Fruit fly (Drosophila melanogaster): Measurements from ENCODE around the gene Sas10.

The Sas10 gene

dm6 chrX:5285835-5286234 is 31.4 kb upstream of the Sas10 start (continued):
- peak; percentile 10 for TF ChIP-seq Oli (tag; optimal IDR thresholded peaks at IDR 0.05)
- TF ChIP-seq CG13424 (tag; optimal IDR thresholded peaks at IDR 0.05), result peak; percentile 70
- TF ChIP-seq PHDP (tag; optimal IDR thresholded peaks at IDR 0.05), result peak; percentile 24
- peak; percentile 70 for TF ChIP-seq Ada2b (GFP tag; IDR thresholded peaks at IDR 0.05)
- no peak for TF ChIP-seq Camta (GFP tag; optimal IDR thresholded peaks at IDR 0.05)
- no peak for TF ChIP-seq cg (GFP tag; optimal IDR thresholded peaks at IDR 0.05)
- peak; percentile 40; the same call in 1 of the 2 replicates for TF ChIP-seq Ptx1 (GFP tag; IDR thresholded peaks at IDR 0.05)
- peak; percentile 64 for TF ChIP-seq Rfx (GFP tag; IDR thresholded peaks at IDR 0.05)
- peak; percentile 31 for TF ChIP-seq unpg (GFP tag; optimal IDR thresholded peaks at IDR 0.05)
- TF ChIP-seq sisA (GFP tag; IDR thresholded peaks at IDR 0.05), result peak; percentile 54
- peak; percentile 10 for TF ChIP-seq org-1 (GFP tag; optimal IDR thresholded peaks at IDR 0.05)
- TF ChIP-seq Hr51 (GFP tag; optimal IDR thresholded peaks at IDR 0.05), result peak in 1 of 2 experiments; percentile 49
- TF ChIP-seq dpn (GFP tag; optimal IDR thresholded peaks at IDR 0.05), result peak; percentile 18 to 34
- TF ChIP-seq CG2712 (tag; optimal IDR thresholded peaks at IDR 0.05), result peak; percentile 49
- no peak for TF ChIP-seq CG4282 (GFP tag; optimal IDR thresholded peaks at IDR 0.05)
- no peak for TF ChIP-seq CG6683 (GFP tag; optimal IDR thresholded peaks at IDR 0.05)
- TF ChIP-seq gcm (GFP tag; optimal IDR thresholded peaks at IDR 0.05), result no peak
- peak; percentile 35 for TF ChIP-seq CG9932 (GFP tag; IDR thresholded peaks at IDR 0.05)
- peak; percentile 32 for TF ChIP-seq cwo (GFP tag; optimal IDR thresholded peaks at IDR 0.05)
- peak; percentile 54 for TF ChIP-seq HLH3B (GFP tag; IDR thresholded peaks at IDR 0.05)
- TF ChIP-seq Fer1 (GFP tag; optimal IDR thresholded peaks at IDR 0.05), result peak; percentile 68
- peak; percentile 64 for TF ChIP-seq CG10979 (tag; optimal IDR thresholded peaks at IDR 0.05)
- no peak for TF ChIP-seq schlank (tag; optimal IDR thresholded peaks at IDR 0.05)
- TF ChIP-seq CG9727 (GFP tag; optimal IDR thresholded peaks at IDR 0.05), result peak; percentile 74
- TF ChIP-seq CG16813 (GFP tag; IDR thresholded peaks at IDR 0.05; ENCODE audit: partially characterized antibody), result no peak
- TF ChIP-seq ttk (GFP tag; IDR thresholded peaks at IDR 0.05), result peak; percentile 34; the same call in 1 of the 2 replicates
- no peak for TF ChIP-seq GATAe (GFP tag; conservative IDR thresholded peaks at IDR 0.05)
- no peak for TF ChIP-seq CG9797 (GFP tag; optimal IDR thresholded peaks at IDR 0.05)
- TF ChIP-seq CG2889 (GFP tag; IDR thresholded peaks at IDR 0.05), result no peak
- TF ChIP-seq CG30431 (GFP tag; optimal IDR thresholded peaks at IDR 0.05), result peak; percentile 3
- peak; percentile 20 for TF ChIP-seq Myb (GFP tag; optimal IDR thresholded peaks at IDR 0.05)
- peak; percentile 2 for TF ChIP-seq B-H2 (GFP tag; optimal IDR thresholded peaks at IDR 0.05)
- peak; percentile 6 for TF ChIP-seq Side (GFP tag; optimal IDR thresholded peaks at IDR 0.05)
- peak; percentile 32; the same call in 1 of the 2 replicates for TF ChIP-seq lmd (GFP tag; IDR thresholded peaks at IDR 0.05)
- TF ChIP-seq Meics (GFP tag; optimal IDR thresholded peaks at IDR 0.05), result peak; percentile 54
- peak; percentile 47 for TF ChIP-seq CG15514 (GFP tag; optimal IDR thresholded peaks at IDR 0.05)
- no peak for TF ChIP-seq hkb (optimal IDR thresholded peaks at IDR 0.05)
- TF ChIP-seq hkb (GFP tag; IDR thresholded peaks at IDR 0.05), result peak; percentile 72; the same call in 1 of the 2 replicates
- peak; percentile 4 for TF ChIP-seq CG8388 (GFP tag; optimal IDR thresholded peaks at IDR 0.05)
- no peak for TF ChIP-seq esg (GFP tag; conservative IDR thresholded peaks at IDR 0.05)
- TF ChIP-seq Chrac-16 (GFP tag; optimal IDR thresholded peaks at IDR 0.05), result peak; percentile 7
- peak; percentile 79 for TF ChIP-seq lab (GFP tag; optimal IDR thresholded peaks at IDR 0.05)
- TF ChIP-seq nerfin-2 (GFP tag; IDR thresholded peaks at IDR 0.05; ENCODE audit: partially characterized antibody), result no peak
- TF ChIP-seq CG3163 (GFP tag; optimal IDR thresholded peaks at IDR 0.05), result peak; percentile 20
- no peak for TF ChIP-seq sr (GFP tag; IDR thresholded peaks at IDR 0.05)
- TF ChIP-seq MTF-1 (GFP tag; optimal IDR thresholded peaks at IDR 0.05; ENCODE audit: borderline replicate concordance), result no peak
- TF ChIP-seq fd3F (GFP tag; optimal IDR thresholded peaks at IDR 0.05), result peak; percentile 17
- TF ChIP-seq CG16863 (GFP tag; optimal IDR thresholded peaks at IDR 0.05), result peak; percentile 27
- TF ChIP-seq row (GFP tag; IDR thresholded peaks at IDR 0.05), result peak; percentile 78
- TF ChIP-seq CTCF (GFP tag; optimal IDR thresholded peaks at IDR 0.05), result no peak
- peak; percentile 60 for TF ChIP-seq CG7839 (tag; optimal IDR thresholded peaks at IDR 0.05)

Data from whole organism, embryonic.